Worm (Caenorhabditis elegans) whole organism, L1 larva: ENCODE results near the gene C03C10.2.

Experiments
- nhr-76 ChIP-seq: sonication (generic microtip); optimal IDR thresholded peaks from 2 replicates; lab custom pipeline; 2017; ENCODE audit warnings: missing biosample characterization, missing genetic modification characterization
- nhr-90 ChIP-seq: sonication (generic microtip); optimal IDR thresholded peaks from 2 replicates; lab custom pipeline; 2016; ENCODE audit warnings: mild to moderate bottlenecking, missing genetic modification characterization, missing compliant biosample characterization; ENCODE audit not compliant: poor library complexity
- unc-62 ChIP-seq: fragments of 150-350 bp; optimal IDR thresholded peaks from 2 replicates; lab custom pipeline; 2014; ENCODE audit warnings: missing biosample characterization, missing genetic modification reagents, missing genetic modification characterization
- zag-1 ChIP-seq: fragments of 150-350 bp; optimal IDR thresholded peaks from 2 replicates; lab custom pipeline; 2014; ENCODE audit warnings: missing biosample characterization, missing genetic modification characterization

ce11 chrIII:4088338-4088918 lies 2.4 kb upstream of the C03C10.2 start:
- TF ChIP-seq zag-1 (no peak), unc-62 (GFP tag; lab: Kevin White, UChicago) (no peak), nhr-76 (tag; lab: Kevin White, UChicago) (no peak), nhr-90 (no peak)
